Worm (Caenorhabditis elegans) whole organism, L4 larva: ENCODE measurements around the gene F28A12.10.

ENCODE experiments used
- D1046.2 ChIP-seq: fragments of 200-800 bp; sonication (Bioruptor generic); IDR thresholded peaks from 2 replicates; pipeline ENCODE4 v1.3.6; 2022; ENCODE audit warnings: missing genetic modification characterization, missing compliant biosample characterization
- T20F7.1 ChIP-seq: fragments of 200-800 bp; sonication (Bioruptor generic); optimal IDR thresholded peaks from 2 replicates; lab custom pipeline; 2018; ENCODE audit warnings: mild to moderate bottlenecking, missing genetic modification characterization, missing compliant biosample characterization
- ZK337.2 ChIP-seq: fragments of 200-800 bp; sonication (Bioruptor generic); IDR thresholded peaks from 2 replicates; pipeline ENCODE4 v1.3.6; 2022; ENCODE audit warnings: missing genetic modification reagents, missing genetic modification characterization, missing compliant biosample characterization
- aha-1 ChIP-seq: fragments of 150-350 bp; peaks from one replicate; lab custom pipeline; 2014; ENCODE audit warnings: missing biosample characterization, missing genetic modification characterization
- ama-1 ChIP-seq: fragments of 150-350 bp; optimal IDR thresholded peaks from 2 replicates; lab custom pipeline; 2014; ENCODE audit warnings: inconsistent platforms, mixed read lengths
- ceh-28 ChIP-seq: fragments of 150-350 bp; optimal IDR thresholded peaks from 2 replicates; lab custom pipeline; 2014; ENCODE audit warnings: missing biosample characterization, missing genetic modification reagents, missing genetic modification characterization
- ceh-44 ChIP-seq: fragments of 200-800 bp; sonication (Bioruptor generic); IDR thresholded peaks from 2 replicates; pipeline ENCODE4 v1.3.6; 2022; ENCODE audit warnings: missing genetic modification reagents, missing genetic modification characterization, missing compliant biosample characterization
- ces-1 ChIP-seq: fragments of 150-350 bp; sonication (generic microtip); optimal IDR thresholded peaks from 4 replicates; lab custom pipeline; 2014; ENCODE audit warnings: missing biosample characterization, missing genetic modification reagents, missing genetic modification characterization
- cey-2 ChIP-seq: sonication (generic microtip); optimal IDR thresholded peaks from 3 replicates; lab custom pipeline; 2017; ENCODE audit warnings: missing genetic modification characterization, mild to moderate bottlenecking, missing compliant biosample characterization, antibody characterized with exemption, borderline replicate concordance; ENCODE audit not compliant: insufficient read depth
- ctbp-1 ChIP-seq: fragments of 200-800 bp; sonication (Bioruptor generic); IDR thresholded peaks from 2 replicates; pipeline ENCODE4 v1.3.6; 2022; ENCODE audit warnings: missing genetic modification reagents, missing genetic modification characterization, missing compliant biosample characterization
- daf-16 ChIP-seq, 3 experiments: sonication (generic microtip); optimal IDR thresholded peaks; 2 replicates each; lab custom pipeline; 2016 to 2017; ENCODE audit warnings: missing genetic modification characterization in 3 of 3, missing genetic modification reagents in 3 of 3, mild to moderate bottlenecking in 2 of 3, missing compliant biosample characterization in 2 of 3, missing biosample characterization in 1 of 3, moderate library complexity in 1 of 3
- dmd-6 ChIP-seq: fragments of 200-800 bp; sonication (Bioruptor generic); IDR thresholded peaks from 2 replicates; pipeline ENCODE4 v1.3.6; 2022; ENCODE audit warnings: missing genetic modification reagents, missing genetic modification characterization, missing compliant biosample characterization
- duxl-1 ChIP-seq: sonication (generic microtip); optimal IDR thresholded peaks from 2 replicates; lab custom pipeline; 2016; ENCODE audit warnings: mild to moderate bottlenecking, missing genetic modification characterization, moderate library complexity, missing compliant biosample characterization; ENCODE audit not compliant: poor library complexity
- dve-1 ChIP-seq: sonication (generic microtip); optimal IDR thresholded peaks from 2 replicates; lab custom pipeline; 2017; ENCODE audit warnings: antibody characterized with exemption, mild to moderate bottlenecking, missing genetic modification characterization, missing compliant biosample characterization; ENCODE audit not compliant: insufficient read depth
- egl-43 ChIP-seq: fragments of 200-800 bp; sonication (Bioruptor generic); IDR thresholded peaks from 2 replicates; pipeline ENCODE4 v1.3.6; 2022; ENCODE audit warnings: missing genetic modification reagents, missing genetic modification characterization, missing compliant biosample characterization
- hif-1 ChIP-seq, 2 experiments: sonication (generic microtip); optimal IDR thresholded peaks; 2 replicates each; lab custom pipeline; 2016 to 2017; ENCODE audit warnings: missing compliant biosample characterization in 2 of 2, missing genetic modification characterization in 2 of 2, missing genetic modification reagents in 2 of 2, missing genotype in 2 of 2, mild to moderate bottlenecking in 1 of 2
- hlh-11 ChIP-seq: fragments of 200-800 bp; sonication (Bioruptor generic); optimal IDR thresholded peaks from 2 replicates; lab custom pipeline; 2018; ENCODE audit warnings: mild to moderate bottlenecking, missing genetic modification characterization, missing compliant biosample characterization
- hlh-30 ChIP-seq: sonication (generic microtip); optimal IDR thresholded peaks from 2 replicates; lab custom pipeline; 2017; ENCODE audit warnings: antibody characterized with exemption, mild to moderate bottlenecking, missing genetic modification characterization, missing compliant biosample characterization; ENCODE audit not compliant: insufficient read depth
- hmg-1.1 ChIP-seq: fragments of 200-800 bp; sonication (Bioruptor generic); IDR thresholded peaks from 2 replicates; pipeline ENCODE4 v1.3.6; 2022; ENCODE audit warnings: missing genetic modification reagents, missing genetic modification characterization, missing compliant biosample characterization
- madf-5 ChIP-seq, 2 experiments: fragments of 200-800 bp; sonication (Bioruptor generic); IDR thresholded peaks; 2 replicates each; pipeline ENCODE4 v1.3.6; 2022; ENCODE audit warnings: missing compliant biosample characterization in 2 of 2, missing genetic modification characterization in 2 of 2
- mdl-1 ChIP-seq, 2 experiments: fragments of 150-350 bp in 1 of 2; sonication (generic microtip) in 1 of 2; optimal IDR thresholded peaks; 2 replicates each; lab custom pipeline; 2014 to 2017; ENCODE audit warnings: missing biosample characterization in 2 of 2, missing genetic modification characterization in 2 of 2
- mep-1 ChIP-seq: fragments of 150-350 bp; sonication (generic microtip); optimal IDR thresholded peaks from 3 replicates; lab custom pipeline; 2014; ENCODE audit warnings: missing biosample characterization, missing genetic modification characterization
- mes-2 ChIP-seq: sonication (generic microtip); optimal IDR thresholded peaks from 2 replicates; lab custom pipeline; 2016; ENCODE audit warnings: missing genotype, mild to moderate bottlenecking, missing genetic modification characterization, missing compliant biosample characterization; ENCODE audit not compliant: poor library complexity, severe bottlenecking
- mxl-2 ChIP-seq: fragments of 200-800 bp; sonication (Bioruptor generic); conservative IDR thresholded peaks from 2 replicates; pipeline ENCODE4 v1.3.6; 2022; ENCODE audit warnings: missing genetic modification reagents, missing genetic modification characterization, missing compliant biosample characterization
- mxl-3 ChIP-seq: fragments of 200-800 bp; sonication (Bioruptor generic); optimal IDR thresholded peaks from 2 replicates; lab custom pipeline; 2018; ENCODE audit warnings: mild to moderate bottlenecking, missing genetic modification characterization, missing compliant biosample characterization
- nhr-25 ChIP-seq: sonication (generic microtip); optimal IDR thresholded peaks from 2 replicates; lab custom pipeline; 2017; ENCODE audit warnings: missing genetic modification characterization, mild to moderate bottlenecking, missing compliant biosample characterization, antibody characterized with exemption, moderate library complexity, borderline replicate concordance; ENCODE audit not compliant: insufficient read depth
- nhr-28 ChIP-seq: fragments of 150-350 bp; optimal IDR thresholded peaks from 2 replicates; lab custom pipeline; 2014; ENCODE audit warnings: missing biosample characterization, missing genetic modification characterization
- nhr-41 ChIP-seq: fragments of 200-800 bp; sonication (Bioruptor generic); IDR thresholded peaks from 2 replicates; pipeline ENCODE4 v1.3.6; 2022; ENCODE audit warnings: missing genetic modification reagents, missing genetic modification characterization, missing compliant biosample characterization
- nhr-48 ChIP-seq: sonication (generic microtip); optimal IDR thresholded peaks from 2 replicates; lab custom pipeline; 2016; ENCODE audit warnings: mild to moderate bottlenecking, missing genetic modification characterization, missing compliant biosample characterization
- nhr-77 ChIP-seq: fragments of 150-350 bp; optimal IDR thresholded peaks from 2 replicates; lab custom pipeline; 2014; ENCODE audit warnings: missing biosample characterization, missing genetic modification characterization
- pha-4 ChIP-seq, 2 experiments: fragments of 150-350 bp in 1 of 2; fragments of 200-800 bp in 1 of 2; sonication (Bioruptor generic) in 1 of 2; IDR thresholded peaks in 1 of 2; optimal IDR thresholded peaks in 1 of 2; 2 replicates each; pipeline versions ENCODE4 v1.3.6 to Lab custom; 2014 to 2022; ENCODE audit warnings: missing genetic modification characterization in 2 of 2, missing genetic modification reagents in 2 of 2, missing biosample characterization in 1 of 2, missing compliant biosample characterization in 1 of 2
- pqm-1 ChIP-seq: sonication (generic microtip); optimal IDR thresholded peaks from 2 replicates; lab custom pipeline; 2017; ENCODE audit warnings: missing biosample characterization, missing genetic modification characterization
- rbr-2 ChIP-seq: sonication (generic microtip); optimal IDR thresholded peaks from 2 replicates; lab custom pipeline; 2016; ENCODE audit warnings: missing genotype, missing genetic modification characterization, missing compliant biosample characterization
- spr-1 ChIP-seq: sonication (generic microtip); optimal IDR thresholded peaks from 2 replicates; lab custom pipeline; 2016; ENCODE audit warnings: mild to moderate bottlenecking, missing genetic modification characterization, missing compliant biosample characterization
- vab-7 ChIP-seq: fragments of 200-800 bp; sonication (Bioruptor generic); IDR thresholded peaks from 2 replicates; pipeline ENCODE4 v1.3.6; 2022; ENCODE audit warnings: missing genetic modification reagents, missing genetic modification characterization, missing compliant biosample characterization
- zfp-2 ChIP-seq: sonication (generic microtip); optimal IDR thresholded peaks from 2 replicates; lab custom pipeline; 2016; ENCODE audit warnings: mild to moderate bottlenecking, missing genetic modification characterization, missing compliant biosample characterization
- zip-11 ChIP-seq: fragments of 200-800 bp; sonication (Bioruptor generic); IDR thresholded peaks from 2 replicates; pipeline ENCODE4 v1.3.6; 2022; ENCODE audit warnings: missing genetic modification characterization, missing compliant biosample characterization

Gene F28A12.10

ce11 chrV:8621213-8621612 lies 16.4 kb downstream of the F28A12.10 start, which contains the start of gene idpc-2 (continued):
- TF ChIP-seq D1046.2 (GFP tag; lab: Robert Waterston, UW) (no peak), ces-1 (GFP tag; lab: Kevin White, UChicago) (no peak), mxl-2 (GFP tag; lab: Robert Waterston, UW) (no peak), zip-11 (GFP tag; lab: Robert Waterston, UW) (no peak)

ce11 chrV:8618738-8619137 lies 18.8 kb downstream of the F28A12.10 start, which contains the start of gene grd-5:
grd-5 (plus strand) TSS chrV:8619032.
- TF ChIP-seq aha-1 (tag; lab: Kevin White, UChicago) (peak; percentile 79), zfp-2 (tag; lab: Kevin White, UChicago) (no peak)

- TF ChIP-seq ama-1 (lab: Kevin White, UChicago) (peak; percentile 68), hmg-1.1 (0 out of 2 replicates have a peak, but pooled peaks have one; percentile 20), hif-1 (tag; optimal IDR thresholded peaks at IDR 0.05; lab: Kevin White, UChicago) (no peak), T20F7.1 (GFP tag; lab: Kevin White, UChicago) (no peak), mes-2 (tag; lab: Kevin White, UChicago) (peak; percentile 21), spr-1 (tag; lab: Kevin White, UChicago) (no peak), ctbp-1 (GFP tag; lab: Robert Waterston, UW) (0 out of 2 replicates have a peak, but pooled peaks have one; percentile 7), daf-16 (GFP tag; optimal IDR thresholded peaks at IDR 0.05; lab: Kevin White, UChicago) (no peak), daf-16 (tag; optimal IDR thresholded peaks at IDR 0.05; lab: Kevin White, UChicago) (peak; percentile 9), ZK337.2 (GFP tag; lab: Robert Waterston, UW) (no peak), ceh-28 (tag; lab: Kevin White, UChicago) (no peak), mdl-1 (tag; optimal IDR thresholded peaks at IDR 0.05; lab: Kevin White, UChicago) (no peak), nhr-77 (tag; lab: Kevin White, UChicago) (no peak), aha-1 (tag; lab: Kevin White, UChicago) (peak; percentile 77), mep-1 (tag; lab: Kevin White, UChicago) (peak; percentile 15), duxl-1 (tag; lab: Kevin White, UChicago) (no peak), nhr-48 (peak; percentile 19), dmd-6 (GFP tag; lab: Robert Waterston, UW) (no peak), ceh-44 (GFP tag; lab: Robert Waterston, UW) (0 out of 2 replicates have a peak, but pooled peaks have one; percentile 10)
Observed at ce11 chrV:8615711-8616110, 21.9 kb downstream of the F28A12.10 start.

- TF ChIP-seq aha-1 (tag; lab: Kevin White, UChicago) (peak; percentile 76), vab-7 (GFP tag; lab: Robert Waterston, UW) (no peak), mdl-1 (tag; optimal IDR thresholded peaks at IDR 0.05; lab: Kevin White, UChicago) (peak in 1 of 2 experiments; percentile 60), egl-43 (GFP tag; lab: Robert Waterston, UW) (no peak), hmg-1.1 (peak; percentile 48), hlh-11 (peak; percentile 45), mxl-3 (GFP tag; lab: Kevin White, UChicago) (peak; percentile 57), hlh-30 (peak; percentile 87), dve-1 (tag; lab: Kevin White, UChicago) (peak; percentile 62), D1046.2 (GFP tag; lab: Robert Waterston, UW) (no peak), madf-5 (GFP tag; IDR thresholded peaks at IDR 0.05; lab: Robert Waterston, UW) (no peak), ama-1 (lab: Kevin White, UChicago) (peak; percentile 76), mep-1 (tag; lab: Kevin White, UChicago) (peak; percentile 26), pqm-1 (tag; lab: Kevin White, UChicago) (peak; percentile 11), rbr-2 (tag; lab: Kevin White, UChicago) (no peak), pha-4 (GFP tag; IDR thresholded peaks at IDR 0.05; lab: Robert Waterston, UW) (no peak), pha-4 (tag; optimal IDR thresholded peaks at IDR 0.05; lab: Kevin White, UChicago) (peak; percentile 92), nhr-48 (no peak), daf-16 (GFP tag; optimal IDR thresholded peaks at IDR 0.05; lab: Kevin White, UChicago) (no peak), daf-16 (tag; optimal IDR thresholded peaks at IDR 0.05; lab: Kevin White, UChicago) (peak; percentile 78), nhr-25 (tag; lab: Kevin White, UChicago) (peak; percentile 69), zip-11 (GFP tag; lab: Robert Waterston, UW) (no peak), nhr-77 (tag; lab: Kevin White, UChicago) (peak; percentile 57), dmd-6 (GFP tag; lab: Robert Waterston, UW) (peak; percentile 60), mxl-2 (GFP tag; lab: Robert Waterston, UW) (peak; percentile 67; the same call in 1 of the 2 replicates), nhr-41 (GFP tag; lab: Robert Waterston, UW) (peak; percentile 57; the same call in 1 of the 2 replicates), nhr-28 (tag; lab: Kevin White, UChicago) (peak; percentile 82), cey-2 (tag; lab: Kevin White, UChicago) (peak; percentile 12)
Observed at ce11 chrV:8610633-8611404, 26.7 kb downstream of the F28A12.10 start, which contains the start of gene fip-4. fip-4 (minus strand) TSS chrV:8611268.
